Worm (Caenorhabditis elegans) whole organism, L1 larva: ENCODE results near the gene Y50D4B.4.

Experiments
- ama-1 ChIP-seq: fragments of 150-350 bp; optimal IDR thresholded peaks from 2 replicates; lab custom pipeline; 2014
- fkh-10 ChIP-seq: sonication (generic microtip); optimal IDR thresholded peaks from 2 replicates; lab custom pipeline; 2017; ENCODE audit warnings: missing biosample characterization, missing genetic modification reagents, missing genetic modification characterization
- lin-39 ChIP-seq: fragments of 150-350 bp; optimal IDR thresholded peaks from 2 replicates; lab custom pipeline; 2014; ENCODE audit warnings: missing biosample characterization, missing genetic modification reagents, missing genetic modification characterization
- nhr-47 ChIP-seq: sonication (generic microtip); optimal IDR thresholded peaks from 2 replicates; lab custom pipeline; 2016; ENCODE audit warnings: mild to moderate bottlenecking, missing genetic modification characterization, moderate library complexity, missing compliant biosample characterization
- skn-1 ChIP-seq: fragments of 150-350 bp; optimal IDR thresholded peaks from 2 replicates; lab custom pipeline; 2014; ENCODE audit warnings: missing biosample characterization, missing genetic modification characterization
- unc-130 ChIP-seq: fragments of 150-350 bp; optimal IDR thresholded peaks from 2 replicates; lab custom pipeline; 2017; ENCODE audit warnings: missing biosample characterization, missing genetic modification characterization, inconsistent platforms

DNA sequence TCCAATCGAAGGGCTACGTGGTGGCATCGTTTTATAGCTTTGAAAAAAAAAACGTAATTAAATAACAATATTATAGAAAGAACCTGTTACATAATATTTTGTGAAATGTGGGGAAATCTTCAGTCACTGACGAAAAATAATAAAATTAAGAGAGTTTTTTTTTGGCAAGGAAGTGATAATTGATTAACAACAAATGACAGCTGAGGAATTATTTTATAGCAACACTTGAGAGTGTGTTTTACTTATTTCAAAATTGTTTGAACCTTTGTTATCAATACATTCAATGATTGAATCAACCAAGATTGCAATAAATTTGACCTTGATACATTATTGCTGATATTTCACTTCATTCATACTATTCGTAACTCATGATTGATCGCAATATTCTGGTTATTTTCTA lies 8.4 kb upstream of the Y50D4B.4 start, which contains the start of gene Y50D4B.6:
- no peak for TF ChIP-seq skn-1
- no peak for TF ChIP-seq ama-1 (lab: Kevin White, UChicago)
- TF ChIP-seq nhr-47 (tag; lab: Kevin White, UChicago) = no peak
- no peak for TF ChIP-seq lin-39
- no peak for TF ChIP-seq unc-130 (tag; lab: Kevin White, UChicago)
- no peak for TF ChIP-seq fkh-10
